Worm (Caenorhabditis elegans): ENCODE results near the gene eif-3.L.

- TF ChIP-seq blmp-1 (tag; optimal IDR thresholded peaks at IDR 0.05) (no peak), lsy-2 (tag; optimal IDR thresholded peaks at IDR 0.05) (no peak), nhr-237 (tag; optimal IDR thresholded peaks at IDR 0.05) (no peak), ceh-43 (GFP tag; optimal IDR thresholded peaks at IDR 0.05) (no peak), snpc-4 (tag; optimal IDR thresholded peaks at IDR 0.05) (no peak), tbx-8 (GFP tag; optimal IDR thresholded peaks at IDR 0.05) (no peak), unc-62 (GFP tag; optimal IDR thresholded peaks at IDR 0.05) (no peak), mep-1 (tag; optimal IDR thresholded peaks at IDR 0.05) (no peak)
These were observed 17.8 kb downstream of the eif-3.L start for ce11 chrII:5604441-5604840.
